Fruit fly (Drosophila melanogaster) whole organism, prepupa: Measurements from ENCODE around the gene CG31689.

Experiments
- Blimp-1 ChIP-seq: fragments of 200-800 bp; sonication (Bioruptor generic); optimal IDR thresholded peaks from 3 replicates; lab custom pipeline; 2017; ENCODE audit warnings: missing biosample characterization, missing genetic modification characterization, mild to moderate bottlenecking, moderate library complexity, missing genetic modification reagents
- CG10669 ChIP-seq: fragments of 200-800 bp; sonication (Bioruptor generic); optimal IDR thresholded peaks from 3 replicates; lab custom pipeline; 2018; ENCODE audit warnings: missing biosample characterization, mild to moderate bottlenecking, missing genetic modification characterization, moderate library complexity
- CG11294 ChIP-seq: fragments of 200-800 bp; sonication (Bioruptor generic); IDR thresholded peaks from 2 replicates; pipeline ENCODE4 v1.3.6; 2022; ENCODE audit warnings: missing biosample characterization, missing genetic modification characterization
- CG11762 ChIP-seq: fragments of 200-800 bp; sonication (Bioruptor generic); optimal IDR thresholded peaks from 3 replicates; lab custom pipeline; 2016; ENCODE audit warnings: missing biosample characterization, missing genetic modification characterization; ENCODE audit not compliant: insufficient read depth
- CG11902 ChIP-seq: fragments of 200-800 bp; sonication (Bioruptor generic); optimal IDR thresholded peaks from 3 replicates; lab custom pipeline; 2016; ENCODE audit warnings: missing biosample characterization, missing genetic modification characterization
- CG15336 ChIP-seq: fragments of 200-800 bp; sonication (Bioruptor generic); IDR thresholded peaks from 2 replicates; pipeline ENCODE4 v1.3.6; 2022; ENCODE audit warnings: missing biosample characterization, missing genetic modification characterization
- CG1621 ChIP-seq: fragments of 200-800 bp; sonication (Bioruptor generic); optimal IDR thresholded peaks from 3 replicates; lab custom pipeline; 2018; ENCODE audit warnings: missing biosample characterization, mild to moderate bottlenecking, missing genetic modification characterization
- CG16779 ChIP-seq: fragments of 200-800 bp; sonication (Bioruptor generic); optimal IDR thresholded peaks from 3 replicates; lab custom pipeline; 2017; ENCODE audit warnings: missing biosample characterization, mild to moderate bottlenecking, missing genetic modification characterization
- CG31627 ChIP-seq: fragments of 200-800 bp; sonication (Bioruptor generic); optimal IDR thresholded peaks from 3 replicates; lab custom pipeline; 2016; ENCODE audit warnings: missing biosample characterization, missing genetic modification characterization
- CG34406 ChIP-seq: fragments of 200-800 bp; sonication (Bioruptor generic); optimal IDR thresholded peaks from 3 replicates; lab custom pipeline; 2016; ENCODE audit warnings: missing biosample characterization, missing genetic modification characterization
- CG4318 ChIP-seq: fragments of 200-800 bp; sonication (Bioruptor generic); optimal IDR thresholded peaks from 3 replicates; lab custom pipeline; 2017; ENCODE audit warnings: missing biosample characterization, mild to moderate bottlenecking, missing genetic modification characterization
- CG6163 ChIP-seq: fragments of 200-800 bp; sonication (Bioruptor generic); IDR thresholded peaks from 3 replicates; pipeline ENCODE4 v1.3.6; 2022; ENCODE audit warnings: missing biosample characterization, missing genetic modification characterization
- CG6792 ChIP-seq: fragments of 200-800 bp; sonication (Bioruptor generic); optimal IDR thresholded peaks from 3 replicates; lab custom pipeline; 2016; ENCODE audit warnings: missing biosample characterization, missing genetic modification characterization
- CG6808 ChIP-seq: fragments of 200-800 bp; sonication (Bioruptor generic); optimal IDR thresholded peaks from 3 replicates; lab custom pipeline; 2017; ENCODE audit warnings: missing biosample characterization, missing genetic modification characterization, mild to moderate bottlenecking, moderate library complexity, missing genetic modification reagents
- CG6854 ChIP-seq: fragments of 200-800 bp; sonication (Bioruptor generic); optimal IDR thresholded peaks from 2 replicates; lab custom pipeline; 2017; ENCODE audit warnings: missing biosample characterization, mild to moderate bottlenecking, missing genetic modification characterization
- CG7368 ChIP-seq: fragments of 200-800 bp; sonication (Bioruptor generic); optimal IDR thresholded peaks from 3 replicates; lab custom pipeline; 2016; ENCODE audit warnings: missing biosample characterization, missing genetic modification characterization
- CG8119 ChIP-seq: fragments of 200-800 bp; sonication (Bioruptor generic); IDR thresholded peaks from 3 replicates; pipeline ENCODE4 v1.3.6; 2022; ENCODE audit warnings: missing biosample characterization, missing genetic modification characterization
- CG8319 ChIP-seq: fragments of 200-800 bp; sonication (Bioruptor generic); optimal IDR thresholded peaks from 3 replicates; lab custom pipeline; 2016; ENCODE audit warnings: missing biosample characterization, missing genetic modification characterization
- CG8632 ChIP-seq: fragments of 200-800 bp; sonication (Bioruptor generic); optimal IDR thresholded peaks from 3 replicates; lab custom pipeline; 2016; ENCODE audit warnings: missing biosample characterization, missing genetic modification characterization
- CG9139 ChIP-seq: fragments of 200-800 bp; sonication (Bioruptor generic); optimal IDR thresholded peaks from 3 replicates; lab custom pipeline; 2017; ENCODE audit warnings: missing biosample characterization, mild to moderate bottlenecking, missing genetic modification characterization
- Eip75B ChIP-seq: fragments of 200-800 bp; sonication (Bioruptor generic); optimal IDR thresholded peaks from 3 replicates; lab custom pipeline; 2016; ENCODE audit warnings: missing biosample characterization, missing genetic modification characterization
- Eip93F ChIP-seq: fragments of 200-800 bp; sonication (Bioruptor generic); optimal IDR thresholded peaks from 2 replicates; lab custom pipeline; 2016; ENCODE audit warnings: missing biosample characterization, mild to moderate bottlenecking, missing genetic modification characterization
- Ets21C ChIP-seq: fragments of 200-800 bp; sonication (Bioruptor generic); optimal IDR thresholded peaks from 3 replicates; lab custom pipeline; 2016; ENCODE audit warnings: missing biosample characterization, missing genetic modification characterization
- Ets96B ChIP-seq: fragments of 200-800 bp; optimal IDR thresholded peaks from 2 replicates; lab custom pipeline; 2019; ENCODE audit warnings: missing biosample characterization, mild to moderate bottlenecking, missing genetic modification characterization, moderate library complexity
- Gug ChIP-seq: fragments of 200-800 bp; sonication (Bioruptor generic); IDR thresholded peaks from 2 replicates; pipeline ENCODE4 v1.3.6; 2022; ENCODE audit warnings: missing biosample characterization, missing genetic modification characterization
- Hr39 ChIP-seq: fragments of 200-800 bp; sonication (Bioruptor generic); optimal IDR thresholded peaks from 2 replicates; lab custom pipeline; 2016; ENCODE audit warnings: missing biosample characterization, missing genetic modification characterization
- Hr4 ChIP-seq: fragments of 200-800 bp; sonication (Bioruptor generic); optimal IDR thresholded peaks from 3 replicates; lab custom pipeline; 2016; ENCODE audit warnings: missing biosample characterization, missing genetic modification characterization
- Lpt ChIP-seq: fragments of 200-800 bp; sonication (Bioruptor generic); optimal IDR thresholded peaks from 3 replicates; lab custom pipeline; 2016; ENCODE audit warnings: missing biosample characterization, missing genetic modification characterization
- Met ChIP-seq: fragments of 200-800 bp; sonication (Bioruptor generic); optimal IDR thresholded peaks from 3 replicates; lab custom pipeline; 2016; ENCODE audit warnings: missing biosample characterization, missing genetic modification characterization
- OdsH ChIP-seq: fragments of 200-800 bp; sonication (Bioruptor generic); optimal IDR thresholded peaks from 3 replicates; lab custom pipeline; 2016; ENCODE audit warnings: missing biosample characterization, missing genetic modification characterization
- Smox ChIP-seq: fragments of 200-800 bp; sonication (Bioruptor generic); optimal IDR thresholded peaks from 3 replicates; lab custom pipeline; 2016; ENCODE audit warnings: missing biosample characterization, missing genetic modification characterization
- Sox14 ChIP-seq: fragments of 200-800 bp; sonication (Bioruptor generic); optimal IDR thresholded peaks from 3 replicates; lab custom pipeline; 2016; ENCODE audit warnings: missing biosample characterization, missing genetic modification characterization
- Sox15 ChIP-seq: fragments of 200-800 bp; sonication (Bioruptor generic); optimal IDR thresholded peaks from 3 replicates; lab custom pipeline; 2016; ENCODE audit warnings: missing biosample characterization, missing genetic modification characterization
- acj6 ChIP-seq: fragments of 200-800 bp; sonication (Bioruptor generic); optimal IDR thresholded peaks from 3 replicates; lab custom pipeline; 2016; ENCODE audit warnings: missing biosample characterization, missing genetic modification characterization
- cyc ChIP-seq: fragments of 200-800 bp; sonication (Bioruptor generic); optimal IDR thresholded peaks from 3 replicates; lab custom pipeline; 2016; ENCODE audit warnings: missing biosample characterization, missing genetic modification characterization
- dac ChIP-seq: fragments of 200-800 bp; sonication (Bioruptor generic); optimal IDR thresholded peaks from 2 replicates; lab custom pipeline; 2017; ENCODE audit warnings: missing biosample characterization, mild to moderate bottlenecking, missing genetic modification characterization
- eg ChIP-seq: fragments of 200-800 bp; sonication (Bioruptor generic); IDR thresholded peaks from 3 replicates; pipeline ENCODE4 v1.3.6; 2022; ENCODE audit warnings: missing biosample characterization, missing genetic modification characterization
- esn ChIP-seq: fragments of 200-800 bp; sonication (Bioruptor generic); optimal IDR thresholded peaks from 2 replicates; lab custom pipeline; 2016; ENCODE audit warnings: missing biosample characterization, mild to moderate bottlenecking, missing genetic modification characterization, moderate library complexity
- fd85E ChIP-seq: fragments of 200-800 bp; sonication (Bioruptor generic); optimal IDR thresholded peaks from 3 replicates; lab custom pipeline; 2016; ENCODE audit warnings: missing biosample characterization, missing genetic modification characterization
- fkh ChIP-seq: fragments of 200-800 bp; sonication (Bioruptor generic); optimal IDR thresholded peaks from 3 replicates; lab custom pipeline; 2017; ENCODE audit warnings: missing biosample characterization, mild to moderate bottlenecking, missing genetic modification characterization, moderate library complexity
- lz ChIP-seq: fragments of 200-800 bp; sonication (Bioruptor generic); optimal IDR thresholded peaks from 3 replicates; lab custom pipeline; 2016; ENCODE audit warnings: missing biosample characterization, missing genetic modification characterization
- net ChIP-seq: fragments of 200-800 bp; sonication (Bioruptor generic); optimal IDR thresholded peaks from 3 replicates; lab custom pipeline; 2016; ENCODE audit warnings: missing biosample characterization, missing genetic modification characterization
- pdm3 ChIP-seq: fragments of 200-800 bp; sonication (Bioruptor generic); optimal IDR thresholded peaks from 3 replicates; lab custom pipeline; 2016; ENCODE audit warnings: missing biosample characterization, missing genetic modification characterization
- salr ChIP-seq, 2 experiments: fragments of 200-800 bp; sonication (Bioruptor generic); optimal IDR thresholded peaks; 3 replicates each; lab custom pipeline; 2016 to 2018; ENCODE audit warnings: missing biosample characterization in 2 of 2, missing genetic modification characterization in 2 of 2, mild to moderate bottlenecking in 1 of 2
- spab ChIP-seq: fragments of 200-800 bp; sonication (Bioruptor generic); optimal IDR thresholded peaks from 2 replicates; lab custom pipeline; 2017; ENCODE audit warnings: missing biosample characterization, mild to moderate bottlenecking, missing genetic modification characterization, missing genetic modification reagents
- ss ChIP-seq, 2 experiments: fragments of 200-800 bp; sonication (Bioruptor generic); optimal IDR thresholded peaks; 2 replicates in 1 of 2; 3 replicates in 1 of 2; lab custom pipeline; 2017 to 2018; ENCODE audit warnings: mild to moderate bottlenecking in 2 of 2, missing biosample characterization in 2 of 2, missing genetic modification characterization in 2 of 2, moderate library complexity in 1 of 2
- vri ChIP-seq: fragments of 200-800 bp; sonication (Bioruptor generic); optimal IDR thresholded peaks from 3 replicates; lab custom pipeline; 2016; ENCODE audit warnings: missing biosample characterization, mild to moderate bottlenecking, missing genetic modification characterization

The CG31689 gene

dm6 chr2L:2734215-2734614 is 8.7 kb downstream of the CG31689 start (continued):
- TF ChIP-seq Sox14 (peak; percentile 86), CG8319 (GFP tag; lab: Kevin White, UChicago) (peak; percentile 70), net (GFP tag; lab: Kevin White, UChicago) (peak; percentile 73), CG1621 (tag; lab: Kevin White, UChicago) (peak; percentile 79), fkh (GFP tag; lab: Kevin White, UChicago) (no peak), dac (GFP tag; lab: Kevin White, UChicago) (peak; percentile 36), spab (GFP tag; lab: Kevin White, UChicago) (peak; percentile 89), CG11902 (peak; percentile 67), CG10669 (GFP tag; lab: Kevin White, UChicago) (peak; percentile 91), CG9139 (GFP tag; lab: Kevin White, UChicago) (peak; percentile 82), CG6792 (peak; percentile 76), cyc (peak; percentile 70), CG4318 (GFP tag; lab: Kevin White, UChicago) (peak; percentile 59), Blimp-1 (GFP tag; lab: Kevin White, UChicago) (peak; percentile 31), salr (GFP tag; optimal IDR thresholded peaks at IDR 0.05; lab: Kevin White, UChicago) (peak; percentile 69 to 79), Eip75B (GFP tag; lab: Kevin White, UChicago) (peak; percentile 71), Smox (peak; percentile 61), CG15336 (GFP tag; lab: Robert Waterston, UW) (peak; percentile 82), Eip93F (GFP tag; lab: Kevin White, UChicago) (no peak), CG11294 (GFP tag; lab: Robert Waterston, UW) (peak; percentile 72), ss (GFP tag; optimal IDR thresholded peaks at IDR 0.05; lab: Kevin White, UChicago) (peak; percentile 83 to 87), lz (GFP tag; lab: Kevin White, UChicago) (peak; percentile 69), Sox15 (GFP tag; lab: Kevin White, UChicago) (peak; percentile 60), OdsH (GFP tag; lab: Kevin White, UChicago) (peak; percentile 84), CG11762 (GFP tag; lab: Kevin White, UChicago) (peak; percentile 77), Met (GFP tag; lab: Kevin White, UChicago) (peak; percentile 78), Ets96B (tag; lab: Kevin White, UChicago) (peak; percentile 80), CG16779 (tag; lab: Kevin White, UChicago) (peak; percentile 48), vri (GFP tag; lab: Kevin White, UChicago) (peak; percentile 16), acj6 (GFP tag; lab: Kevin White, UChicago) (peak; percentile 86), Hr39 (GFP tag; lab: Kevin White, UChicago) (peak; percentile 78), esn (GFP tag; lab: Kevin White, UChicago) (peak; percentile 81), pdm3 (GFP tag; lab: Kevin White, UChicago) (peak; percentile 83), eg (peak; percentile 76), fd85E (no peak), Lpt (peak; percentile 68), CG6854 (GFP tag; lab: Kevin White, UChicago) (no peak), Gug (GFP tag; lab: Robert Waterston, UW) (peak; percentile 79), CG8632 (peak; percentile 48), Hr4 (GFP tag; lab: Kevin White, UChicago) (peak; percentile 74), CG6163 (GFP tag; lab: Robert Waterston, UW) (peak; percentile 76)

- TF ChIP-seq CG11294 (GFP tag; lab: Robert Waterston, UW) (0 out of 2 replicates have a peak, but pooled peaks have one; percentile 15), net (GFP tag; lab: Kevin White, UChicago) (no peak), CG34406 (GFP tag; lab: Kevin White, UChicago) (no peak), Eip93F (GFP tag; lab: Kevin White, UChicago) (no peak), CG1621 (tag; lab: Kevin White, UChicago) (peak; percentile 11), ss (GFP tag; optimal IDR thresholded peaks at IDR 0.05; lab: Kevin White, UChicago) (no peak), CG11902 (no peak), cyc (no peak), CG6808 (GFP tag; lab: Kevin White, UChicago) (no peak), fkh (GFP tag; lab: Kevin White, UChicago) (no peak), Gug (GFP tag; lab: Robert Waterston, UW) (no peak), CG15336 (GFP tag; lab: Robert Waterston, UW) (no peak), dac (GFP tag; lab: Kevin White, UChicago) (no peak), CG7368 (GFP tag; lab: Kevin White, UChicago) (no peak), CG10669 (GFP tag; lab: Kevin White, UChicago) (peak; percentile 30), Ets96B (tag; lab: Kevin White, UChicago) (no peak), Eip75B (GFP tag; lab: Kevin White, UChicago) (no peak), CG9139 (GFP tag; lab: Kevin White, UChicago) (no peak), Ets21C (GFP tag; lab: Kevin White, UChicago) (no peak), CG4318 (GFP tag; lab: Kevin White, UChicago) (no peak), spab (GFP tag; lab: Kevin White, UChicago) (peak; percentile 3), CG16779 (tag; lab: Kevin White, UChicago) (no peak), Met (GFP tag; lab: Kevin White, UChicago) (no peak), fd85E (no peak), OdsH (GFP tag; lab: Kevin White, UChicago) (no peak), CG8119 (GFP tag; lab: Robert Waterston, UW) (no peak), CG31627 (GFP tag; lab: Kevin White, UChicago) (no peak), CG8319 (GFP tag; lab: Kevin White, UChicago) (no peak)
Observed at dm6 chr2L:2734946-2735345, 9.5 kb downstream of the CG31689 start.
